Worm (Caenorhabditis elegans) whole organism, late embryonic: ENCODE data around the gene clc-27.

ENCODE experiments used
- C08G9.2 ChIP-seq: sonication (generic microtip); optimal IDR thresholded peaks from 2 replicates; lab custom pipeline; 2016; ENCODE audit warnings: mild to moderate bottlenecking, missing genetic modification characterization, moderate library complexity, missing compliant biosample characterization
- F13H6.1 ChIP-seq: sonication (generic microtip); optimal IDR thresholded peaks from 2 replicates; lab custom pipeline; 2016; ENCODE audit warnings: missing genetic modification characterization, missing compliant biosample characterization
- K02D7.2 ChIP-seq: sonication (generic microtip); optimal IDR thresholded peaks from 2 replicates; lab custom pipeline; 2017; ENCODE audit warnings: mild to moderate bottlenecking, missing genetic modification characterization, missing compliant biosample characterization
- K09A11.1 ChIP-seq: sonication (generic microtip); optimal IDR thresholded peaks from 2 replicates; lab custom pipeline; 2017; ENCODE audit warnings: antibody characterized with exemption, mild to moderate bottlenecking, missing genetic modification characterization, missing compliant biosample characterization; ENCODE audit not compliant: insufficient read depth
- T23F11.4 ChIP-seq: fragments of 200-800 bp; sonication (Bioruptor generic); optimal IDR thresholded peaks from 2 replicates; lab custom pipeline; 2018; ENCODE audit warnings: mild to moderate bottlenecking, missing genetic modification characterization, missing compliant biosample characterization
- Y22D7AL.16 ChIP-seq: sonication (generic microtip); optimal IDR thresholded peaks from 2 replicates; lab custom pipeline; 2016; ENCODE audit warnings: missing genetic modification characterization, missing compliant biosample characterization
- ceh-14 ChIP-seq: sonication (generic microtip); optimal IDR thresholded peaks from 2 replicates; lab custom pipeline; 2016; ENCODE audit warnings: missing genotype, missing genetic modification characterization, missing compliant biosample characterization
- ceh-19 ChIP-seq: fragments of 200-800 bp; sonication (Bioruptor generic); optimal IDR thresholded peaks from 2 replicates; lab custom pipeline; 2018; ENCODE audit warnings: mild to moderate bottlenecking, missing genetic modification characterization, missing compliant biosample characterization
- ceh-2 ChIP-seq: sonication (generic microtip); optimal IDR thresholded peaks from 2 replicates; lab custom pipeline; 2016; ENCODE audit warnings: missing genotype, missing genetic modification characterization, missing compliant biosample characterization
- ceh-22 ChIP-seq: sonication (generic microtip); optimal IDR thresholded peaks from 2 replicates; lab custom pipeline; 2017; ENCODE audit warnings: missing biosample characterization, missing genetic modification characterization
- ceh-24 ChIP-seq: sonication (generic microtip); optimal IDR thresholded peaks from 2 replicates; lab custom pipeline; 2016; ENCODE audit warnings: mild to moderate bottlenecking, missing genetic modification characterization, missing compliant biosample characterization
- ceh-30 ChIP-seq: fragments of 150-350 bp; optimal IDR thresholded peaks from 2 replicates; lab custom pipeline; 2014; ENCODE audit warnings: missing biosample characterization, missing genetic modification characterization
- ceh-48 ChIP-seq: sonication (generic microtip); optimal IDR thresholded peaks from 2 replicates; lab custom pipeline; 2016; ENCODE audit warnings: missing genetic modification characterization, inconsistent platforms, missing compliant biosample characterization
- ceh-9 ChIP-seq: sonication (generic microtip); optimal IDR thresholded peaks from 2 replicates; lab custom pipeline; 2016; ENCODE audit warnings: mild to moderate bottlenecking, missing genetic modification characterization, inconsistent platforms, missing compliant biosample characterization
- dve-1 ChIP-seq: sonication (generic microtip); optimal IDR thresholded peaks from 2 replicates; lab custom pipeline; 2017; ENCODE audit warnings: antibody characterized with exemption, mild to moderate bottlenecking, missing genetic modification characterization, missing compliant biosample characterization
- elt-2 ChIP-seq: sonication (generic microtip); optimal IDR thresholded peaks from 2 replicates; lab custom pipeline; 2016; ENCODE audit warnings: missing genetic modification reagents, missing genetic modification characterization, missing compliant biosample characterization
- ets-4 ChIP-seq: sonication (generic microtip); optimal IDR thresholded peaks from 2 replicates; lab custom pipeline; 2016; ENCODE audit warnings: missing genetic modification characterization, missing compliant biosample characterization
- fkh-6 ChIP-seq: sonication (generic microtip); optimal IDR thresholded peaks from 2 replicates; lab custom pipeline; 2016; ENCODE audit warnings: missing genetic modification characterization, missing compliant biosample characterization
- hlh-13 ChIP-seq: fragments of 200-800 bp; sonication (Bioruptor generic); optimal IDR thresholded peaks from 2 replicates; lab custom pipeline; 2018; ENCODE audit warnings: mild to moderate bottlenecking, missing genetic modification characterization, missing compliant biosample characterization
- hlh-15 ChIP-seq: sonication (generic microtip); optimal IDR thresholded peaks from 2 replicates; lab custom pipeline; 2016; ENCODE audit warnings: missing genetic modification characterization, missing compliant biosample characterization
- hlh-6 ChIP-seq: sonication (generic microtip); optimal IDR thresholded peaks from 2 replicates; lab custom pipeline; 2016; ENCODE audit warnings: missing genotype, missing genetic modification characterization, missing compliant biosample characterization
- lim-6 ChIP-seq: sonication (generic microtip); optimal IDR thresholded peaks from 2 replicates; lab custom pipeline; 2016; ENCODE audit warnings: missing genetic modification characterization, missing compliant biosample characterization
- nfya-1 ChIP-seq: sonication (generic microtip); optimal IDR thresholded peaks from 2 replicates; lab custom pipeline; 2017; ENCODE audit warnings: missing genetic modification characterization, mild to moderate bottlenecking, missing compliant biosample characterization, antibody characterized with exemption, moderate library complexity
- nhr-232 ChIP-seq: sonication (generic microtip); optimal IDR thresholded peaks from 2 replicates; lab custom pipeline; 2016; ENCODE audit warnings: missing genetic modification characterization, missing compliant biosample characterization
- pag-3 ChIP-seq: sonication (generic microtip); optimal IDR thresholded peaks from 2 replicates; lab custom pipeline; 2016; ENCODE audit warnings: missing compliant biosample characterization, missing genetic modification characterization, borderline replicate concordance
- pha-4 ChIP-seq: fragments of 150-350 bp; optimal IDR thresholded peaks from 2 replicates; lab custom pipeline; 2018; ENCODE audit warnings: missing biosample characterization, missing genetic modification reagents, missing genetic modification characterization
- sox-2 ChIP-seq: fragments of 200-800 bp; sonication (Bioruptor generic); IDR thresholded peaks from 2 replicates; pipeline ENCODE4 v1.3.6; 2022; ENCODE audit warnings: missing genetic modification reagents, missing genetic modification characterization, missing compliant biosample characterization
- sox-4 ChIP-seq: sonication (generic microtip); optimal IDR thresholded peaks from 2 replicates; lab custom pipeline; 2017; ENCODE audit warnings: mild to moderate bottlenecking, missing genetic modification characterization, inconsistent platforms, missing compliant biosample characterization
- syd-9 ChIP-seq: sonication (generic microtip); optimal IDR thresholded peaks from 2 replicates; lab custom pipeline; 2016; ENCODE audit warnings: mild to moderate bottlenecking, missing genetic modification characterization, moderate library complexity, missing compliant biosample characterization
- tbx-2 ChIP-seq: sonication (generic microtip); optimal IDR thresholded peaks from 2 replicates; lab custom pipeline; 2016; ENCODE audit warnings: missing genetic modification characterization, missing compliant biosample characterization
- tbx-7 ChIP-seq: sonication (generic microtip); optimal IDR thresholded peaks from 2 replicates; lab custom pipeline; 2016; ENCODE audit warnings: missing genotype, missing genetic modification characterization, missing compliant biosample characterization
- ttx-3 ChIP-seq: sonication (generic microtip); optimal IDR thresholded peaks from 2 replicates; lab custom pipeline; 2016; ENCODE audit warnings: missing genetic modification reagents, missing genetic modification characterization, missing compliant biosample characterization
- unc-42 ChIP-seq: sonication (generic microtip); optimal IDR thresholded peaks from 2 replicates; lab custom pipeline; 2016; ENCODE audit warnings: missing genotype, missing genetic modification characterization, missing compliant biosample characterization
- unc-55 ChIP-seq: sonication (generic microtip); optimal IDR thresholded peaks from 2 replicates; lab custom pipeline; 2017; ENCODE audit warnings: missing biosample characterization, missing genetic modification reagents, missing genetic modification characterization
- ztf-16 ChIP-seq: sonication (generic microtip); optimal IDR thresholded peaks from 2 replicates; lab custom pipeline; 2017; ENCODE audit warnings: missing genetic modification characterization, missing compliant biosample characterization

Gene clc-27

ce11 chrIII:1026261-1026660 lies 18.1 kb downstream of the clc-27 start, which contains the start of gene clc-25:
clc-25 (minus strand) TSS chrIII:1026361.
- no peak for TF ChIP-seq hlh-15 (tag; lab: Kevin White, UChicago)
- no peak for TF ChIP-seq tbx-7
- TF ChIP-seq pha-4 (tag; lab: Kevin White, UChicago): no peak

- TF ChIP-seq tbx-7: no peak
- TF ChIP-seq elt-2 (tag; lab: Kevin White, UChicago): peak; percentile 37
- TF ChIP-seq Y22D7AL.16 (tag; lab: Kevin White, UChicago): no peak
These were observed 20.0 kb downstream of the clc-27 start for ce11 chrIII:1028233-1028632.

ce11 chrIII:1030965-1031364 lies 22.8 kb downstream of the clc-27 start, which contains the start of the genes clc-26 and E_BE45912.2:
clc-26 (minus strand) TSS chrIII:1031065.
E_BE45912.2 (minus strand) TSS chrIII:1031103.
- TF ChIP-seq hlh-13 (GFP tag; lab: Kevin White, UChicago) (no peak), K02D7.2 (tag; lab: Kevin White, UChicago) (no peak), K09A11.1 (tag; lab: Kevin White, UChicago) (no peak), fkh-6 (tag; lab: Kevin White, UChicago) (no peak), tbx-2 (tag; lab: Kevin White, UChicago) (no peak)

DNA sequence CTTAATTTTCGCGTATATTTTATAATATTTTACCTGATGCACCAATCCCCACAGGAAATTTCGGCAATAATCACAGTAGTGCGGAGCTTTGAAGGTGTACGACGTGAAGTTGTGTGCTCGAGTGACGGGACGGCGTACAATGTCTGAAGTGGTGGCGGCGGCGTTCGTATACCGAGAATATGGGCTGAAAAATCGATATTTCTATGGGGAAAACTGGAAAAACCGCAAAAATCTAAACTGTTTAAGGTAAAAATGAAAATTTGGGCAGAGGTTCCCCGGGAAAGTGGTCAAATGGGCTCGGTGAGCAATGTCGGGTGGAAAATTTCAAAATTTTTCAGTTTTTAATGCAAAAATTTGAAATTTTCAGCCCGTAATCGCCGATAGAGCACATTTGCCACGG lies 26.7 kb downstream of the clc-27 start:
- TF ChIP-seq elt-2 (tag; lab: Kevin White, UChicago) (no peak), ceh-2 (no peak), dve-1 (tag; lab: Kevin White, UChicago) (no peak)
- TF ChIP-seq, all 69 proteins: peak for 0

ce11 chrIII:1037173-1037572 lies 29.0 kb downstream of the clc-27 start, which contains the start of the genes chin-1 and BE0003N10.1:
chin-1 (minus strand) TSS chrIII:1037212.
BE0003N10.1 (plus strand) TSS chrIII:1037492.
- TF ChIP-seq nhr-232 (tag; lab: Kevin White, UChicago) (no peak), sox-4 (tag; lab: Kevin White, UChicago) (no peak), hlh-6 (tag; lab: Kevin White, UChicago) (no peak), ceh-30 (peak; percentile 9), ceh-9 (tag; lab: Kevin White, UChicago) (no peak), C08G9.2 (no peak), nfya-1 (tag; lab: Kevin White, UChicago) (no peak), dve-1 (tag; lab: Kevin White, UChicago) (no peak), lim-6 (tag; lab: Kevin White, UChicago) (no peak), ceh-19 (no peak), pag-3 (tag; lab: Kevin White, UChicago) (no peak), unc-55 (GFP tag; lab: Kevin White, UChicago) (no peak), ttx-3 (tag; lab: Kevin White, UChicago) (peak; percentile 5), T23F11.4 (GFP tag; lab: Kevin White, UChicago) (no peak)

ce11 chrIII:1040059-1040458 lies 31.9 kb downstream of the clc-27 start:
- no peak for TF ChIP-seq F13H6.1 (tag; lab: Kevin White, UChicago)
- TF ChIP-seq ztf-16 (tag; lab: Kevin White, UChicago): no peak
- TF ChIP-seq sox-2 (GFP tag; lab: Robert Waterston, UW): no peak
- TF ChIP-seq unc-42 (tag; lab: Kevin White, UChicago): no peak
- no peak for TF ChIP-seq unc-55 (GFP tag; lab: Kevin White, UChicago)
- no peak for TF ChIP-seq ets-4
- no peak for TF ChIP-seq pha-4 (tag; lab: Kevin White, UChicago)
- TF ChIP-seq ceh-22: no peak
- TF ChIP-seq ceh-48 (tag; lab: Kevin White, UChicago): no peak
- no peak for TF ChIP-seq syd-9 (tag; lab: Kevin White, UChicago)
- TF ChIP-seq ceh-24 (tag; lab: Kevin White, UChicago): no peak
- TF ChIP-seq ceh-14 (tag; lab: Kevin White, UChicago): no peak
- no peak for TF ChIP-seq tbx-7
